Worm (Caenorhabditis elegans) whole organism, L4/young adult: ENCODE measurements around the gene R10E11.9.

Experiments
- W03F9.2 ChIP-seq: fragments of 150-350 bp; optimal IDR thresholded peaks from 2 replicates; lab custom pipeline; 2014; ENCODE audit warnings: missing biosample characterization, missing genetic modification characterization
- dao-5 ChIP-seq: sonication (generic microtip); optimal IDR thresholded peaks from 2 replicates; lab custom pipeline; 2016; ENCODE audit warnings: missing genotype, missing genetic modification characterization, moderate library complexity, missing compliant biosample characterization
- him-1 ChIP-seq: sonication (generic microtip); optimal IDR thresholded peaks from 2 replicates; lab custom pipeline; 2016; ENCODE audit warnings: missing genotype, missing genetic modification reagents, missing genetic modification characterization, missing compliant biosample characterization

DNA sequence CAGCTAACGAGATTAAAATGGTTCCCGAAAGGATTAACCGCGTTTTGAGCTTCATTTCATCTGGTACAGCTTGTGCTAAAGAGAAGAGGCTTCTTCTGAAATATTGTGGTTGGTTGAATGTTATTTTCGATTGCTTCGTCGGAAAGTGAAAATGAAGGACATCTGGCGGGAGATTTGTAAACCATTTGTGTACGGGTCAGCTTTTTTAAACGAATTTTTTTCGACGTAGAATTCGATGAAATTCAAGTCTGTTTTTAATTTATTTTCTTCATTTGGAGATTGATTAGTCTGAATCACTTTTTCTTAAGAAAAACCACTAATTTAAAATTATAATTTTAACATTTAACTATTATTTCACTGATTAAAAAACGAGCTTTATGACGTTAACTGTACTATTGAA, 13.2 kb downstream of the R10E11.9 start, which contains the start of gene sqv-3:
- no peak for TF ChIP-seq W03F9.2 (tag; lab: Kevin White, UChicago)
- TF ChIP-seq him-1 (tag; lab: Kevin White, UChicago): no peak
- TF ChIP-seq dao-5 (tag; lab: Kevin White, UChicago): no peak
